Worm (Caenorhabditis elegans) whole organism, L2 larva: ENCODE measurements around the gene spp-13.

Experiments used
- aly-2 ChIP-seq: fragments of 150-350 bp; optimal IDR thresholded peaks from 2 replicates; lab custom pipeline; 2014; ENCODE audit warnings: missing biosample characterization, missing genetic modification characterization
- ama-1 ChIP-seq: fragments of 150-350 bp; optimal IDR thresholded peaks from 2 replicates; lab custom pipeline; 2018; ENCODE audit warnings: inconsistent platforms
- nhr-10 ChIP-seq: sonication (generic microtip); optimal IDR thresholded peaks from 2 replicates; lab custom pipeline; 2017; ENCODE audit warnings: missing biosample characterization, missing genetic modification characterization
- nhr-11 ChIP-seq: fragments of 150-350 bp; optimal IDR thresholded peaks from 2 replicates; lab custom pipeline; 2014; ENCODE audit warnings: missing biosample characterization, missing genetic modification characterization
- nhr-129 ChIP-seq: fragments of 150-350 bp; optimal IDR thresholded peaks from 2 replicates; lab custom pipeline; 2014; ENCODE audit warnings: missing biosample characterization, missing genetic modification characterization
- unc-62 ChIP-seq: fragments of 150-350 bp; optimal IDR thresholded peaks from 2 replicates; lab custom pipeline; 2014; ENCODE audit warnings: missing biosample characterization, missing genetic modification reagents, missing genetic modification characterization

DNA sequence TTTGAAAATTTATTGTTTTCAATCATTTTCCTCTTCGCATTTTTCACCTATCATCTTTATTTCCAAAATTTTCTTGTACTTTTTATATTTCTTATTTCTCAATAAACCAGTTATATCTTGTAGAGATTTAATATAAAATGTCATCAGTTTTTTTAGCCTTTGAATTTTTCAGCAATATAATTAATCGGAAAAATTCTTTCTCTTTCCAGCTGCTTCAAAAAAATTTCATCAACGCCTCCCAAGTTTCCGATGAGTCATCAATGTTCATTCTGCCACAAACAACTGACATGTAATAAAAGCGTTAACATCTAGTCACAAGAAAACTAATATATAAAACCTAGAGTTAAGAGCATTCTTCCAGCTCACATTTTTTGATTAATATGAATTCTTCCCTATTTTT, 5.2 kb downstream of the spp-13 start, which contains the start of gene F08F1.4:
- TF ChIP-seq ama-1 (lab: Kevin White, UChicago) (no peak), aly-2 (no peak), nhr-10 (tag; lab: Kevin White, UChicago) (no peak), unc-62 (GFP tag; lab: Kevin White, UChicago) (no peak), nhr-129 (tag; lab: Kevin White, UChicago) (no peak), nhr-11 (tag; lab: Kevin White, UChicago) (no peak)
